In the genomic region with DNA sequence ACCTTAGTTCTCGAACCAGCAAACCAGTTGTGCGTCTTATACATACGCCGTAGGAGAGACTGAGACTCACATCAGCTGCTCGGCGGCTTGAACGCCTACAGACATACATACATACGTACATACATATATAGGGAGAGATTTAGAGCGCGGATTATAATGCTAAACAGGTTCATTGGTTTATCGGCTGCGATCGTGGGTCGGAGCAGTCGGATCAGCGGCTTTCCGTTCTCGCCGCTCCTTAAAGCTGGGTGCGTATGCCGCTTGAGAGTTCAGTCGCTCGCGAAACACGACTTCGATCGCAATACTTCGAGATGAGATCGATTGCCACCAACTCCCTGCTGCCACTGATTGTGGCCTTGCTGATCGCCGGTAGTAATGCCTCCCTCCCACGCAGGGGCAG, we compare ENCODE assay signal across 5 fruit fly cellular contexts.
TF ChIP-seq lines count a peak whose summit lies in the region.

No protein-coding gene starts in this region.

- TF ChIP-seq CTCF in whole organism, embryonic (GFP tag; optimal IDR thresholded peaks at IDR 0.05; lab: Kevin White, UChicago), result no peak

TF ChIP-seq in whole organism, adult, 20 proteins besides CTCF, POLR2A, EP300 and RAD21:
- peak; percentile 54 for TF ChIP-seq kay (GFP tag; lab: Kevin White, UChicago; ENCODE audit: borderline replicate concordance)
- no peak for TF ChIP-seq CG7045 (GFP tag; optimal IDR thresholded peaks at IDR 0.05; lab: Kevin White, UChicago)

TF ChIP-seq in whole organism, embryonic, 481 proteins besides CTCF, POLR2A, EP300 and RAD21 (continues in another document):
- no peak for TF ChIP-seq CG6683 (GFP tag; optimal IDR thresholded peaks at IDR 0.05; lab: Kevin White, UChicago)
- no peak for TF ChIP-seq HHEX (GFP tag; optimal IDR thresholded peaks at IDR 0.05; lab: Kevin White, UChicago)
- TF ChIP-seq CG7963 (GFP tag; IDR thresholded peaks at IDR 0.05; lab: Robert Waterston, UW; ENCODE audit: partially characterized antibody), result no peak
- no peak for TF ChIP-seq bcd (GFP tag; optimal IDR thresholded peaks at IDR 0.05; lab: Kevin White, UChicago)
- TF ChIP-seq CG12769 (tag; optimal IDR thresholded peaks at IDR 0.05; lab: Kevin White, UChicago), result peak; percentile 60
- TF ChIP-seq slou (GFP tag; optimal IDR thresholded peaks at IDR 0.05; lab: Kevin White, UChicago), result no peak
- no peak for TF ChIP-seq CG10979 (tag; optimal IDR thresholded peaks at IDR 0.05; lab: Kevin White, UChicago)
- no peak for TF ChIP-seq disco-r (GFP tag; optimal IDR thresholded peaks at IDR 0.05; lab: Kevin White, UChicago)
- peak; percentile 64 for TF ChIP-seq Deaf1 (tag; optimal IDR thresholded peaks at IDR 0.05; lab: Kevin White, UChicago)
- peak; percentile 28 for TF ChIP-seq HLHmδ (GFP tag; optimal IDR thresholded peaks at IDR 0.05; lab: Kevin White, UChicago)
- no peak for TF ChIP-seq CG8290 (GFP tag; optimal IDR thresholded peaks at IDR 0.05; lab: Kevin White, UChicago)
- TF ChIP-seq CG8290 (tag; optimal IDR thresholded peaks at IDR 0.05; lab: Kevin White, UChicago), result peak in 1 of 2 experiments; percentile 15
- TF ChIP-seq Tbp (GFP tag; optimal IDR thresholded peaks at IDR 0.05; lab: Kevin White, UChicago), result no peak
- no peak for TF ChIP-seq CG13624 (GFP tag; optimal IDR thresholded peaks at IDR 0.05; lab: Kevin White, UChicago)
- TF ChIP-seq Trl (optimal IDR thresholded peaks at IDR 0.05; lab: Kevin White, UChicago), result peak in 1 of 2 experiments; percentile 7
- no peak for TF ChIP-seq Trl (GFP tag; optimal IDR thresholded peaks at IDR 0.05; lab: Kevin White, UChicago)
- TF ChIP-seq cg (GFP tag; optimal IDR thresholded peaks at IDR 0.05; lab: Kevin White, UChicago), result no peak
- 0 out of 4 replicates have a peak, but pooled peaks have one; percentile 49 for TF ChIP-seq chinmo (GFP tag; IDR thresholded peaks at IDR 0.05; lab: Robert Waterston, UW; ENCODE audit: partially characterized antibody)
- TF ChIP-seq kni (GFP tag; optimal IDR thresholded peaks at IDR 0.05; lab: Kevin White, UChicago), result peak; percentile 75
- TF ChIP-seq oc (tag; optimal IDR thresholded peaks at IDR 0.05; lab: Kevin White, UChicago), result peak; percentile 71

TF ChIP-seq in whole organism, prepupa, 60 proteins besides CTCF, POLR2A, EP300 and RAD21 (continues in another document):
- TF ChIP-seq CG10669 (GFP tag; optimal IDR thresholded peaks at IDR 0.05; lab: Kevin White, UChicago) (no peak), CG10631 (GFP tag; optimal IDR thresholded peaks at IDR 0.05; lab: Kevin White, UChicago) (peak; percentile 3), eg (GFP tag; IDR thresholded peaks at IDR 0.05; lab: Robert Waterston, UW) (peak; percentile 38; the same call in 2 of the 3 replicates), lz (GFP tag; optimal IDR thresholded peaks at IDR 0.05; lab: Kevin White, UChicago) (no peak), CG8319 (GFP tag; optimal IDR thresholded peaks at IDR 0.05; lab: Kevin White, UChicago) (no peak), spab (GFP tag; optimal IDR thresholded peaks at IDR 0.05; lab: Kevin White, UChicago) (no peak), Hr4 (GFP tag; optimal IDR thresholded peaks at IDR 0.05; lab: Kevin White, UChicago) (no peak), Sox15 (GFP tag; optimal IDR thresholded peaks at IDR 0.05; lab: Kevin White, UChicago) (no peak), CG1621 (tag; optimal IDR thresholded peaks at IDR 0.05; lab: Kevin White, UChicago) (peak; percentile 41), Smox (GFP tag; optimal IDR thresholded peaks at IDR 0.05; lab: Kevin White, UChicago) (no peak), CG6276 (GFP tag; optimal IDR thresholded peaks at IDR 0.05; lab: Kevin White, UChicago) (no peak), Eip75B (GFP tag; optimal IDR thresholded peaks at IDR 0.05; lab: Kevin White, UChicago) (no peak), Gug (GFP tag; IDR thresholded peaks at IDR 0.05; lab: Robert Waterston, UW) (no peak), OdsH (GFP tag; optimal IDR thresholded peaks at IDR 0.05; lab: Kevin White, UChicago) (no peak), CG16779 (tag; optimal IDR thresholded peaks at IDR 0.05; lab: Kevin White, UChicago) (no peak), CG3032 (tag; optimal IDR thresholded peaks at IDR 0.05; lab: Kevin White, UChicago) (no peak), topi (GFP tag; optimal IDR thresholded peaks at IDR 0.05; lab: Kevin White, UChicago) (no peak), svp (GFP tag; lab: Kevin White, UChicago) (peak; percentile 83), pdm3 (GFP tag; optimal IDR thresholded peaks at IDR 0.05; lab: Kevin White, UChicago) (no peak), cyc (GFP tag; optimal IDR thresholded peaks at IDR 0.05; lab: Kevin White, UChicago) (no peak), CG6163 (GFP tag; IDR thresholded peaks at IDR 0.05; lab: Robert Waterston, UW) (no peak), achi (GFP tag; optimal IDR thresholded peaks at IDR 0.05; lab: Kevin White, UChicago) (no peak), CG6792 (GFP tag; optimal IDR thresholded peaks at IDR 0.05; lab: Kevin White, UChicago) (no peak)

TF ChIP-seq in whole organism, pupa, 21 proteins besides CTCF, POLR2A, EP300 and RAD21:
- no peak for TF ChIP-seq rn (GFP tag; IDR thresholded peaks at IDR 0.05; lab: Robert Waterston, UW)
- TF ChIP-seq Pif1B (GFP tag; optimal IDR thresholded peaks at IDR 0.05; lab: Kevin White, UChicago), result no peak
- no peak for TF ChIP-seq CG8301 (tag; optimal IDR thresholded peaks at IDR 0.05; lab: Kevin White, UChicago)
- no peak for TF ChIP-seq CG17806 (tag; optimal IDR thresholded peaks at IDR 0.05; lab: Kevin White, UChicago)
- TF ChIP-seq EcR (GFP tag; optimal IDR thresholded peaks at IDR 0.05; lab: Kevin White, UChicago), result peak; percentile 89
- peak; percentile 57; the same call in 1 of the 2 replicates for TF ChIP-seq CG12605 (GFP tag; IDR thresholded peaks at IDR 0.05; lab: Robert Waterston, UW)
- TF ChIP-seq CG34367 (tag; optimal IDR thresholded peaks at IDR 0.05; lab: Kevin White, UChicago), result no peak
- TF ChIP-seq CG15710 (tag; optimal IDR thresholded peaks at IDR 0.05; lab: Kevin White, UChicago), result no peak
- TF ChIP-seq CG13204 (GFP tag; optimal IDR thresholded peaks at IDR 0.05; lab: Kevin White, UChicago), result peak; percentile 89
- TF ChIP-seq CG32121 (GFP tag; IDR thresholded peaks at IDR 0.05; lab: Robert Waterston, UW), result no peak
- TF ChIP-seq fd96Ca (GFP tag; IDR thresholded peaks at IDR 0.05; lab: Robert Waterston, UW), result no peak
- no peak for TF ChIP-seq CG14655 (GFP tag; optimal IDR thresholded peaks at IDR 0.05; lab: Kevin White, UChicago)
- no peak for TF ChIP-seq CG4496 (GFP tag; IDR thresholded peaks at IDR 0.05; lab: Robert Waterston, UW)
- TF ChIP-seq Pif1A (GFP tag; optimal IDR thresholded peaks at IDR 0.05; lab: Kevin White, UChicago), result no peak
- no peak for TF ChIP-seq CG9948 (tag; optimal IDR thresholded peaks at IDR 0.05; lab: Kevin White, UChicago)
- no peak for TF ChIP-seq D1 (tag; optimal IDR thresholded peaks at IDR 0.05; lab: Kevin White, UChicago)
- no peak for TF ChIP-seq CG8159 (tag; optimal IDR thresholded peaks at IDR 0.05; lab: Kevin White, UChicago)
- TF ChIP-seq gl (tag; optimal IDR thresholded peaks at IDR 0.05; lab: Kevin White, UChicago), result peak; percentile 16
- no peak; the same call in 1 of the 2 replicates for TF ChIP-seq Ets98B (GFP tag; IDR thresholded peaks at IDR 0.05; lab: Robert Waterston, UW)
- TF ChIP-seq Snoo (tag; optimal IDR thresholded peaks at IDR 0.05; lab: Kevin White, UChicago), result no peak
- no peak for TF ChIP-seq CG10348 (GFP tag; IDR thresholded peaks at IDR 0.05; lab: Robert Waterston, UW)

TF ChIP-seq in whole organism, wandering third instar larva, 38 proteins besides CTCF, POLR2A, EP300 and RAD21:
- peak; percentile 3 for TF ChIP-seq CrebA (GFP tag; optimal IDR thresholded peaks at IDR 0.05; lab: Kevin White, UChicago; ENCODE audit: borderline replicate concordance)
- TF ChIP-seq rgr (GFP tag; optimal IDR thresholded peaks at IDR 0.05; lab: Kevin White, UChicago), result no peak
- TF ChIP-seq Vsx2 (GFP tag; optimal IDR thresholded peaks at IDR 0.05; lab: Kevin White, UChicago; ENCODE audit: partially characterized antibody), result no peak
- peak; percentile 10 for TF ChIP-seq woc (GFP tag; optimal IDR thresholded peaks at IDR 0.05; lab: Kevin White, UChicago)
- TF ChIP-seq CG9705 (GFP tag; optimal IDR thresholded peaks at IDR 0.05; lab: Kevin White, UChicago), result no peak
- no peak for TF ChIP-seq brk (GFP tag; optimal IDR thresholded peaks at IDR 0.05; lab: Kevin White, UChicago)
- TF ChIP-seq Rel (GFP tag; optimal IDR thresholded peaks at IDR 0.05; lab: Kevin White, UChicago), result peak; percentile 58
- no peak for TF ChIP-seq Rel (tag; optimal IDR thresholded peaks at IDR 0.05; lab: Kevin White, UChicago)
- TF ChIP-seq Dfd (GFP tag; optimal IDR thresholded peaks at IDR 0.05; lab: Kevin White, UChicago), result no peak
- TF ChIP-seq Hr83 (GFP tag; optimal IDR thresholded peaks at IDR 0.05; lab: Kevin White, UChicago; ENCODE audit: poor library complexity, severe bottlenecking), result peak; percentile 9
- TF ChIP-seq dsf (GFP tag; optimal IDR thresholded peaks at IDR 0.05; lab: Kevin White, UChicago; ENCODE audit: borderline replicate concordance), result no peak
- peak in 1 of 2 experiments; percentile 14 for TF ChIP-seq dl (GFP tag; optimal IDR thresholded peaks at IDR 0.05; lab: Kevin White, UChicago; ENCODE audit: insufficient read depth in 1 of 2, partially characterized antibody in 2 of 2)
- TF ChIP-seq Mio (GFP tag; optimal IDR thresholded peaks at IDR 0.05; lab: Kevin White, UChicago), result no peak
